Fruit fly (Drosophila melanogaster) whole organism, embryonic: Measurements from ENCODE around the gene Ac76E.
A peak's percentile ranks its signal among the peaks of the same experiment; 100 is the strongest.

ENCODE experiments used
- Abd-B ChIP-seq: fragments of 200-800 bp; sonication (Bioruptor generic); optimal IDR thresholded peaks from 2 replicates; lab custom pipeline; 2018; ENCODE audit warnings: missing biosample characterization, mild to moderate bottlenecking, missing genetic modification characterization, moderate library complexity
- Bgb ChIP-seq: fragments of 200-800 bp; sonication (Bioruptor generic); IDR thresholded peaks from 2 replicates; pipeline ENCODE4 v1.3.6; 2022; ENCODE audit warnings: missing biosample characterization, missing genetic modification characterization; ENCODE audit not compliant: partially characterized antibody
- CG10543 ChIP-seq: fragments of 200-800 bp; sonication (Bioruptor generic); optimal IDR thresholded peaks from 3 replicates; lab custom pipeline; 2017; ENCODE audit warnings: missing biosample characterization, mild to moderate bottlenecking, missing genetic modification characterization, moderate library complexity
- CG11085 ChIP-seq: fragments of 200-800 bp; sonication (Bioruptor generic); IDR thresholded peaks from 2 replicates; pipeline ENCODE4 v1.3.6; 2022; ENCODE audit warnings: missing biosample characterization, missing genetic modification characterization
- CG11696 ChIP-seq: fragments of 200-800 bp; sonication (Bioruptor generic); IDR thresholded peaks from 2 replicates; pipeline ENCODE4 v1.3.6; 2022; ENCODE audit warnings: missing biosample characterization, missing genetic modification characterization
- CG12071 ChIP-seq: fragments of 200-800 bp; sonication (Bioruptor generic); optimal IDR thresholded peaks from 3 replicates; lab custom pipeline; 2018; ENCODE audit warnings: missing biosample characterization, mild to moderate bottlenecking, missing genetic modification characterization
- CG12155 ChIP-seq: fragments of 200-800 bp; sonication (Bioruptor generic); optimal IDR thresholded peaks from 3 replicates; lab custom pipeline; 2016; ENCODE audit warnings: missing biosample characterization, missing genetic modification characterization
- CG14050 ChIP-seq: fragments of 200-800 bp; sonication (Bioruptor generic); IDR thresholded peaks from 3 replicates; pipeline ENCODE4 v1.3.6; 2022; ENCODE audit warnings: missing biosample characterization, missing genetic modification characterization
- CG16815 ChIP-seq: fragments of 200-800 bp; sonication (Bioruptor generic); optimal IDR thresholded peaks from 3 replicates; lab custom pipeline; 2017; ENCODE audit warnings: missing biosample characterization, mild to moderate bottlenecking, missing genetic modification characterization
- CG17328 ChIP-seq: fragments of 200-800 bp; sonication (Bioruptor generic); IDR thresholded peaks from 2 replicates; pipeline ENCODE4 v1.3.6; 2022; ENCODE audit warnings: missing biosample characterization, missing genetic modification characterization
- CG17912 ChIP-seq: fragments of 200-800 bp; sonication (Bioruptor generic); optimal IDR thresholded peaks from 2 replicates; lab custom pipeline; 2018; ENCODE audit warnings: missing biosample characterization, mild to moderate bottlenecking, missing genetic modification characterization
- CG18476 ChIP-seq: fragments of 200-800 bp; sonication (Bioruptor generic); optimal IDR thresholded peaks from 2 replicates; lab custom pipeline; 2016; ENCODE audit warnings: missing biosample characterization, mild to moderate bottlenecking, missing genetic modification characterization
- CG34376 ChIP-seq: fragments of 200-800 bp; sonication (Bioruptor generic); optimal IDR thresholded peaks from 2 replicates; lab custom pipeline; 2018; ENCODE audit warnings: missing biosample characterization, mild to moderate bottlenecking, missing genetic modification characterization
- CG5953 ChIP-seq: fragments of 200-800 bp; sonication (Bioruptor generic); IDR thresholded peaks from 2 replicates; pipeline ENCODE4 v1.3.6; 2022; ENCODE audit warnings: missing biosample characterization, missing genetic modification characterization
- CG6813 ChIP-seq: fragments of 200-800 bp; sonication (Bioruptor generic); optimal IDR thresholded peaks from 2 replicates; lab custom pipeline; 2017; ENCODE audit warnings: missing biosample characterization, missing genetic modification characterization, mild to moderate bottlenecking, moderate library complexity, missing genetic modification reagents
- CG6854 ChIP-seq: fragments of 200-800 bp; sonication (Bioruptor generic); optimal IDR thresholded peaks from 3 replicates; lab custom pipeline; 2017; ENCODE audit warnings: missing biosample characterization, mild to moderate bottlenecking, missing genetic modification characterization
- CG8359 ChIP-seq: fragments of 200-800 bp; sonication (Bioruptor generic); optimal IDR thresholded peaks from 2 replicates; lab custom pipeline; 2017; ENCODE audit warnings: missing biosample characterization, mild to moderate bottlenecking, missing genetic modification characterization, borderline replicate concordance
- CG8765 ChIP-seq: fragments of 200-800 bp; sonication (Bioruptor generic); IDR thresholded peaks from 2 replicates; pipeline ENCODE4 v1.3.6; 2022; ENCODE audit warnings: missing biosample characterization, missing genetic modification characterization
- CTCF ChIP-seq: fragments of 200-800 bp; sonication (Bioruptor generic); optimal IDR thresholded peaks from 2 replicates; lab custom pipeline; 2017; ENCODE audit warnings: missing biosample characterization, mild to moderate bottlenecking, missing genetic modification characterization, moderate library complexity
- Deaf1 ChIP-seq: fragments of 200-800 bp; optimal IDR thresholded peaks from 3 replicates; lab custom pipeline; 2019; ENCODE audit warnings: missing biosample characterization, mild to moderate bottlenecking, missing genetic modification characterization, moderate library complexity
- Doc2 ChIP-seq: fragments of 200-800 bp; sonication (Bioruptor generic); IDR thresholded peaks from 2 replicates; pipeline ENCODE4 v1.3.6; 2022; ENCODE audit warnings: missing biosample characterization, missing genetic modification characterization
- Doc3 ChIP-seq: fragments of 200-800 bp; sonication (Bioruptor generic); IDR thresholded peaks from 3 replicates; pipeline ENCODE4 v1.3.6; 2022; ENCODE audit warnings: missing biosample characterization, missing genetic modification characterization; ENCODE audit not compliant: partially characterized antibody
- HmgD ChIP-seq: fragments of 200-800 bp; sonication (Bioruptor generic); optimal IDR thresholded peaks from 3 replicates; lab custom pipeline; 2016; ENCODE audit warnings: missing biosample characterization, missing genetic modification characterization
- Hmr ChIP-seq: fragments of 200-800 bp; sonication (Bioruptor generic); optimal IDR thresholded peaks from 3 replicates; lab custom pipeline; 2017; ENCODE audit warnings: mild to moderate bottlenecking, missing biosample characterization, missing genetic modification reagents, missing genetic modification characterization
- Hsf ChIP-seq: fragments of 200-800 bp; sonication (Bioruptor generic); optimal IDR thresholded peaks from 3 replicates; lab custom pipeline; 2016; ENCODE audit warnings: missing biosample characterization, missing genetic modification characterization
- Lpt ChIP-seq: fragments of >200 bp; optimal IDR thresholded peaks from 2 replicates; lab custom pipeline; 2018; ENCODE audit warnings: missing biosample characterization, missing genetic modification characterization
- Max ChIP-seq: fragments of 200-800 bp; sonication (Bioruptor generic); optimal IDR thresholded peaks from 2 replicates; lab custom pipeline; 2016; ENCODE audit warnings: missing biosample characterization, mild to moderate bottlenecking, missing genetic modification characterization
- Med ChIP-seq: fragments of 200-800 bp; sonication (Bioruptor generic); peaks from one replicate; lab custom pipeline; 2016; ENCODE audit warnings: missing biosample characterization, missing genetic modification characterization, mild to moderate bottlenecking, inconsistent platforms, moderate library complexity
- Sox100B ChIP-seq: fragments of 200-800 bp; sonication (Bioruptor generic); optimal IDR thresholded peaks from 3 replicates; lab custom pipeline; 2018; ENCODE audit warnings: missing biosample characterization, mild to moderate bottlenecking, missing genetic modification characterization
- Taf1 ChIP-seq: fragments of 200-800 bp; sonication (Bioruptor generic); IDR thresholded peaks from 2 replicates; pipeline ENCODE4 v1.3.6; 2022; ENCODE audit warnings: missing biosample characterization, missing genetic modification characterization
- Tbp ChIP-seq: fragments of >200 bp; optimal IDR thresholded peaks from 2 replicates; lab custom pipeline; 2018; ENCODE audit warnings: missing biosample characterization, missing genetic modification characterization
- ab ChIP-seq: fragments of 200-800 bp; sonication (Bioruptor generic); optimal IDR thresholded peaks from 2 replicates; lab custom pipeline; 2016; ENCODE audit warnings: missing biosample characterization, missing genetic modification characterization
- ac ChIP-seq: fragments of 200-800 bp; sonication (Bioruptor generic); optimal IDR thresholded peaks from 3 replicates; lab custom pipeline; 2017; ENCODE audit warnings: missing biosample characterization, mild to moderate bottlenecking, missing genetic modification characterization
- aop ChIP-seq: fragments of 200-800 bp; sonication (Bioruptor generic); IDR thresholded peaks from 2 replicates; pipeline ENCODE4 v1.3.6; 2022; ENCODE audit warnings: missing biosample characterization, missing genetic modification characterization
- ap ChIP-seq: fragments of 200-800 bp; sonication (Bioruptor generic); IDR thresholded peaks from 2 replicates; pipeline ENCODE4 v1.3.6; 2022; ENCODE audit warnings: missing biosample characterization, missing genetic modification characterization
- ato ChIP-seq: fragments of 200-800 bp; sonication (Bioruptor generic); IDR thresholded peaks from 2 replicates; pipeline ENCODE4 v1.3.6; 2022; ENCODE audit warnings: missing biosample characterization, missing genetic modification characterization; ENCODE audit not compliant: partially characterized antibody
- bigmax ChIP-seq: fragments of 200-800 bp; sonication (Bioruptor generic); optimal IDR thresholded peaks from 2 replicates; lab custom pipeline; 2018; ENCODE audit warnings: missing biosample characterization, mild to moderate bottlenecking, missing genetic modification characterization
- br ChIP-seq: fragments of >200 bp; optimal IDR thresholded peaks from 2 replicates; lab custom pipeline; 2017
- da ChIP-seq: fragments of 200-800 bp; sonication (Bioruptor generic); optimal IDR thresholded peaks from 2 replicates; lab custom pipeline; 2016; ENCODE audit warnings: missing biosample characterization, missing genetic modification characterization
- dmrt99B ChIP-seq: fragments of 200-800 bp; sonication (Bioruptor generic); optimal IDR thresholded peaks from 2 replicates; lab custom pipeline; 2018; ENCODE audit warnings: missing biosample characterization, mild to moderate bottlenecking, missing genetic modification characterization, moderate library complexity
- en ChIP-seq: fragments of 200-800 bp; sonication (Bioruptor generic); optimal IDR thresholded peaks from 2 replicates; lab custom pipeline; 2016; ENCODE audit warnings: missing biosample characterization, missing genetic modification characterization
- eve ChIP-seq, 2 experiments: fragments of >200 bp; optimal IDR thresholded peaks; 2 replicates each; lab custom pipeline; 2017; ENCODE audit warnings: missing biosample characterization in 2 of 2, missing genetic modification characterization in 2 of 2
- gsb-n ChIP-seq: fragments of 200-800 bp; sonication (Bioruptor generic); optimal IDR thresholded peaks from 3 replicates; lab custom pipeline; 2018; ENCODE audit warnings: missing biosample characterization, mild to moderate bottlenecking, missing genetic modification characterization
- hth ChIP-seq: fragments of >200 bp; optimal IDR thresholded peaks from 2 replicates; lab custom pipeline; 2017; ENCODE audit warnings: inconsistent platforms
- org-1 ChIP-seq: fragments of 200-800 bp; sonication (Bioruptor generic); optimal IDR thresholded peaks from 2 replicates; lab custom pipeline; 2017; ENCODE audit warnings: missing biosample characterization, missing genetic modification characterization
- otp ChIP-seq: fragments of 200-800 bp; sonication (Bioruptor generic); IDR thresholded peaks from 3 replicates; pipeline ENCODE4, ENCODE4 v1.3.6; 2022; ENCODE audit warnings: missing biosample characterization, missing genetic modification characterization
- run ChIP-seq: fragments of 200-800 bp; sonication (Bioruptor generic); optimal IDR thresholded peaks from 3 replicates; lab custom pipeline; 2018; ENCODE audit warnings: missing biosample characterization, mild to moderate bottlenecking, missing genetic modification characterization
- sim ChIP-seq: fragments of 200-800 bp; sonication (Bioruptor generic); IDR thresholded peaks from 2 replicates; pipeline ENCODE4 v1.3.6; 2022; ENCODE audit warnings: missing biosample characterization, missing genetic modification characterization
- sr ChIP-seq: fragments of 200-800 bp; sonication (Bioruptor generic); IDR thresholded peaks from 3 replicates; pipeline ENCODE4 v1.3.6; 2022; ENCODE audit warnings: missing biosample characterization, missing genetic modification characterization
- ssp ChIP-seq: fragments of 200-800 bp; sonication (Bioruptor generic); IDR thresholded peaks from 2 replicates; pipeline ENCODE4 v1.3.6; 2022; ENCODE audit warnings: missing biosample characterization, missing genetic modification characterization
- toy ChIP-seq: fragments of 200-800 bp; sonication (Bioruptor generic); IDR thresholded peaks from 2 replicates; pipeline ENCODE4 v1.3.6; 2022; ENCODE audit warnings: missing biosample characterization, missing genetic modification characterization
- twi ChIP-seq: fragments of 200-800 bp; optimal IDR thresholded peaks from 2 replicates; lab custom pipeline; 2019; ENCODE audit warnings: missing biosample characterization, mild to moderate bottlenecking, missing genetic modification characterization, moderate library complexity
- zf30C ChIP-seq: fragments of 200-800 bp; sonication (Bioruptor generic); optimal IDR thresholded peaks from 3 replicates; lab custom pipeline; 2018; ENCODE audit warnings: missing biosample characterization, mild to moderate bottlenecking, missing genetic modification characterization

Gene Ac76E

DNA sequence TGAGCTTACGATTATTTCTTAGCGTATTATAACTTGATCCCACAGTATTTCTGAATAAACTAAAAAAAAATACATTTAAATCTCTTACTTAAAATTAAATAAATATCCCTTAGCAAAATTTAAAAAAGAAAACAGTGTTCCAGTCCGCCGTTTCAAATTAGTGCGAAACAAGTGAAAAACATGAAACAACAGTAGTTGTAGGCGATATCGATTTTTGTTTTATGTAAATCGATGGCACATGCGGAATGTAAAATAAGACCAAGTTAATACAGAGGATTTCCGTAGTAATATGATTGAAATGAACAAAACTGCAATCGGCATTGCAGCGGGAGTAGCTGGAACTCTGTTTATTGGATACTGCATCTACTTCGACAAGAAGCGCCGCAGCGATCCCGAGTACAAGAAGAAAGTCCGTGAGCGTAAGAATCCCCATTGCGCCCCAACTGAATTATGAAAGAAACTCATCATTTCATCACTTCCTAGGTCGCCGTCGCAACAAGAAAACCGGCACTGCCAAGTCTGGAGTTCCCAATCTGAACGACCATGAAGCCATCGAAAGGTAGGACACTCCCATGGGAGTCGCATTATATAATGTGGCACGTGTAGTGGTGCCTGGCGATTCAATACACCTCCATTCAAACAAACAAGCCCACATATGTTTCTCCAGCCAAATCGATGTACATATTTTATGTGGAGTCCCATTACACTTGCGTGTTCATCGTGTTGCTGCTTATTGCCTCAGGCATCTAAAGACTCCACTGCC, 62.0 kb downstream of the Ac76E start (continued):
- TF ChIP-seq gsb-n: no peak
- TF ChIP-seq sim (GFP tag; lab: Robert Waterston, UW): no peak
- TF ChIP-seq CG8359 (GFP tag; lab: Kevin White, UChicago): no peak
- no peak for TF ChIP-seq Tbp (GFP tag; lab: Kevin White, UChicago)
- TF ChIP-seq Sox100B (GFP tag; lab: Kevin White, UChicago): no peak
- no peak for TF ChIP-seq Bgb
- TF ChIP-seq ab: no peak
- no peak for TF ChIP-seq en (GFP tag; lab: Kevin White, UChicago)
- no peak for TF ChIP-seq org-1
- TF ChIP-seq CG11085 (GFP tag; lab: Robert Waterston, UW): no peak
- TF ChIP-seq CG18476 (GFP tag; lab: Kevin White, UChicago): no peak
- no peak for TF ChIP-seq Taf1 (GFP tag; lab: Robert Waterston, UW)
- no peak for TF ChIP-seq Max (GFP tag; lab: Kevin White, UChicago)
- TF ChIP-seq CG10543: no peak
- no peak for TF ChIP-seq CG14050 (GFP tag; lab: Robert Waterston, UW)
- TF ChIP-seq otp: no peak
- TF ChIP-seq CG12155 (GFP tag; lab: Kevin White, UChicago): no peak
- no peak for TF ChIP-seq HmgD (GFP tag; lab: Kevin White, UChicago)
- no peak for TF ChIP-seq CG8765 (GFP tag; lab: Robert Waterston, UW)
- TF ChIP-seq ssp: no peak
- TF ChIP-seq hth: no peak
- TF ChIP-seq ato (GFP tag; lab: Robert Waterston, UW): no peak
- TF ChIP-seq sr (GFP tag; lab: Robert Waterston, UW): no peak
- no peak for TF ChIP-seq run (tag; lab: Kevin White, UChicago)
- no peak for TF ChIP-seq Hsf (GFP tag; lab: Kevin White, UChicago)
- no peak for TF ChIP-seq CG11696 (GFP tag; lab: Robert Waterston, UW)
- TF ChIP-seq Deaf1: no peak
- no peak for TF ChIP-seq eve (GFP tag; optimal IDR thresholded peaks at IDR 0.05; lab: Kevin White, UChicago)
- no peak for TF ChIP-seq Abd-B
- TF ChIP-seq zf30C (GFP tag; lab: Kevin White, UChicago): no peak
- no peak for TF ChIP-seq CG6813
- no peak for TF ChIP-seq Hmr (GFP tag; lab: Kevin White, UChicago)
- TF ChIP-seq CG16815 (GFP tag; lab: Kevin White, UChicago): no peak
- TF ChIP-seq Lpt (GFP tag; lab: Kevin White, UChicago): no peak
- TF ChIP-seq CG6854: no peak
- TF ChIP-seq ap (GFP tag; lab: Robert Waterston, UW): no peak
- TF ChIP-seq aop (GFP tag; lab: Robert Waterston, UW): no peak
- no peak for TF ChIP-seq toy (GFP tag; lab: Robert Waterston, UW)
- no peak for TF ChIP-seq CTCF
- TF ChIP-seq Doc2 (GFP tag; lab: Robert Waterston, UW): no peak
- TF ChIP-seq CG34376: no peak
- TF ChIP-seq Doc3 (GFP tag; lab: Robert Waterston, UW): no peak
- TF ChIP-seq dmrt99B (tag; lab: Kevin White, UChicago): no peak
- peak; percentile 70 for TF ChIP-seq Med (GFP tag; lab: Kevin White, UChicago)
- peak; percentile 4 for TF ChIP-seq CG17912 (GFP tag; lab: Kevin White, UChicago)
- TF ChIP-seq br: no peak
- TF ChIP-seq CG5953 (GFP tag; lab: Robert Waterston, UW): no peak
- no peak for TF ChIP-seq CG17328 (GFP tag; lab: Robert Waterston, UW)
- TF ChIP-seq bigmax (GFP tag; lab: Kevin White, UChicago): no peak
- TF ChIP-seq ac (GFP tag; lab: Kevin White, UChicago): no peak
- TF ChIP-seq CG12071 (GFP tag; lab: Kevin White, UChicago): no peak
- TF ChIP-seq twi (tag; lab: Kevin White, UChicago): no peak
- TF ChIP-seq da (GFP tag; lab: Kevin White, UChicago): no peak
